Worm (Caenorhabditis elegans): ENCODE measurements around the gene lipl-5.

ce11 chrV:373192-373591 is 12.4 kb upstream of the lipl-5 start:
- TF ChIP-seq snpc-4 (tag; optimal IDR thresholded peaks at IDR 0.05): no peak
- TF ChIP-seq lin-39 (tag; optimal IDR thresholded peaks at IDR 0.05): no peak
- no peak for TF ChIP-seq Y55F3AM.14 (GFP tag; optimal IDR thresholded peaks at IDR 0.05)
- no peak for TF ChIP-seq blmp-1 (tag; optimal IDR thresholded peaks at IDR 0.05; ENCODE audit: insufficient read depth)

Measured in whole organism, L2 larva.